Worm (Caenorhabditis elegans) whole organism, L1 larva: ENCODE data around the gene bath-4.

ENCODE experiments used
- C04F5.9 ChIP-seq: sonication (generic microtip); optimal IDR thresholded peaks from 2 replicates; lab custom pipeline; 2016; ENCODE audit warnings: missing genetic modification characterization, missing compliant biosample characterization
- Y116A8C.19 ChIP-seq: sonication (generic microtip); optimal IDR thresholded peaks from 2 replicates; lab custom pipeline; 2016; ENCODE audit warnings: missing compliant biosample characterization, missing genetic modification characterization, borderline replicate concordance
- aha-1 ChIP-seq: fragments of 150-350 bp; optimal IDR thresholded peaks from 2 replicates; lab custom pipeline; 2014; ENCODE audit warnings: missing biosample characterization, missing genetic modification characterization
- aly-2 ChIP-seq: fragments of 150-350 bp; optimal IDR thresholded peaks from 2 replicates; lab custom pipeline; 2014; ENCODE audit warnings: missing biosample characterization, missing genetic modification characterization
- blmp-1 ChIP-seq: fragments of 150-350 bp; optimal IDR thresholded peaks from 2 replicates; lab custom pipeline; 2014; ENCODE audit warnings: missing biosample characterization, missing genetic modification characterization
- lin-13 ChIP-seq: fragments of 150-350 bp; optimal IDR thresholded peaks from 2 replicates; lab custom pipeline; 2014; ENCODE audit warnings: missing biosample characterization, missing genetic modification reagents, missing genetic modification characterization
- lsy-2 ChIP-seq, 2 experiments: fragments of 150-350 bp; optimal IDR thresholded peaks; 2 replicates each; lab custom pipeline; 2014; ENCODE audit warnings: missing biosample characterization in 2 of 2, missing genetic modification characterization in 2 of 2
- nhr-237 ChIP-seq: fragments of 150-350 bp; optimal IDR thresholded peaks from 2 replicates; lab custom pipeline; 2014; ENCODE audit warnings: missing biosample characterization, missing genetic modification characterization
- nhr-77 ChIP-seq: fragments of 150-350 bp; optimal IDR thresholded peaks from 2 replicates; lab custom pipeline; 2014; ENCODE audit warnings: missing biosample characterization, missing genetic modification characterization
- pag-3 ChIP-seq: sonication (generic microtip); optimal IDR thresholded peaks from 2 replicates; lab custom pipeline; 2017; ENCODE audit warnings: missing genetic modification characterization, mild to moderate bottlenecking, missing compliant biosample characterization, antibody characterized with exemption, borderline replicate concordance; ENCODE audit not compliant: insufficient read depth
- snpc-4 ChIP-seq: fragments of 150-350 bp; optimal IDR thresholded peaks from 2 replicates; lab custom pipeline; 2014; ENCODE audit warnings: missing biosample characterization, missing genetic modification characterization
- unc-62 ChIP-seq: fragments of 150-350 bp; optimal IDR thresholded peaks from 2 replicates; lab custom pipeline; 2014; ENCODE audit warnings: missing biosample characterization, missing genetic modification reagents, missing genetic modification characterization
- zag-1 ChIP-seq: fragments of 150-350 bp; optimal IDR thresholded peaks from 2 replicates; lab custom pipeline; 2014; ENCODE audit warnings: missing biosample characterization, missing genetic modification characterization

- no peak for TF ChIP-seq lsy-2 (tag; optimal IDR thresholded peaks at IDR 0.05; lab: Kevin White, UChicago)
- TF ChIP-seq C04F5.9 (tag; lab: Kevin White, UChicago), result no peak
- TF ChIP-seq lin-13 (GFP tag; lab: Kevin White, UChicago), result no peak
- no peak for TF ChIP-seq pag-3 (tag; lab: Kevin White, UChicago)
- TF ChIP-seq aha-1 (tag; lab: Kevin White, UChicago), result no peak
- no peak for TF ChIP-seq blmp-1
- no peak for TF ChIP-seq Y116A8C.19
- TF ChIP-seq aly-2 (tag; lab: Kevin White, UChicago), result no peak
- no peak for TF ChIP-seq unc-62 (GFP tag; lab: Kevin White, UChicago)
- TF ChIP-seq nhr-237 (tag; lab: Kevin White, UChicago), result no peak
- TF ChIP-seq nhr-77 (tag; lab: Kevin White, UChicago), result no peak
- no peak for TF ChIP-seq snpc-4 (tag; lab: Kevin White, UChicago)
- TF ChIP-seq zag-1 (tag; lab: Kevin White, UChicago), result no peak
Measured at ce11 chrII:1869120-1869519, 48.6 kb downstream of the bath-4 start, which contains the start of gene math-14.
